Worm (Caenorhabditis elegans) whole organism, L4/young adult: Measurements from ENCODE around the gene nhr-210.

Experiments used
- dao-5 ChIP-seq: sonication (generic microtip); optimal IDR thresholded peaks from 2 replicates; lab custom pipeline; 2016; ENCODE audit warnings: missing genotype, missing genetic modification characterization, moderate library complexity, missing compliant biosample characterization
- him-1 ChIP-seq: sonication (generic microtip); optimal IDR thresholded peaks from 2 replicates; lab custom pipeline; 2016; ENCODE audit warnings: missing genotype, missing genetic modification reagents, missing genetic modification characterization, missing compliant biosample characterization

DNA sequence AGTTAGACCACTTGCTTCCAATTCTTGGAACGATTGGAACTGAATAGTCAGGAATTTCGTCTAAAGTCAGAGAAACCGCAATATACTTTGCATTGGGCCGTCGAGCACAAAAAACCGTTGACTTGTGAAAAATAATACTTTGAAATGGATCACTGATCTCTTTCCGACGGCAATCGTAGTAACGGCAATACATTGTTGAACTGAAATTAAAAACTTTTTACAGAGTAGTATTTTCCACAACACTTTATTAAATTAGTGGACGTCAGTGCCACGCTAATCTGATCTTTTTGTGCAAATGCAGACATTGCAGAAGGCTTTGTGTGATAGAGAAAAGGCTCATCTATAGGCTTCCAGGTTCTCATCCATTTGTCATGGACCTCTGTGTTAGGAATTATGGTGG lies 33.1 kb upstream of the nhr-210 start:
- TF ChIP-seq dao-5 (tag; lab: Kevin White, UChicago) (no peak), him-1 (tag; lab: Kevin White, UChicago) (no peak)
